Worm (Caenorhabditis elegans): Measurements from ENCODE around the gene C16D2.3.

C16D2.3 gene

DNA sequence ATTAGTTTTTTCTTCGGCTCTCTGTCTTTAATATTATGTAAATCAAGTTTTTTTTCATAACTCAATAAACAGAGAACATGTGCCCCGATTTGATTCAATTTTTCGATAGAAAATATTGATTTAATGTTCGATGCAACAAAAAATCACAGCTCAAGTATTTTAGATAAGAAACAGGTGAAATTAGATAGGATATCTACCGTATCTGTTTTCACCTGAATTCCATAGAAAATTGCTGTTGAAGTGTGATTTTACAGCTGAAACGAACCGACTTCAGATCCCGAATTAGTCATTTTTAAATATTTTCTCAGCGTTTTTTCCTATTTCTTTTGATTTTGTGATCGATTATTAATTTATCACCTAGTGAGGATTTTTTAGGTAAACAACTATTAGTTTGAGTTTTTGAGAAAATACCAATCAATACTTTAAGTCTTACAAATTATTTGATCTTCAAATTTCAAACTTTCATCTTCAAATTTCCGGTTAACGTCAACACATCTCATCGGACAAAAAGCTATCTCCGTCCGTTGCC, 1.3 kb downstream of the C16D2.3 start, which contains the start of gene Y9C2UA.1:
Gene Y9C2UA.1 (plus strand): TSS at position 479 of the 529 bp plus-strand sequence.
- TF ChIP-seq ceh-62 (tag; optimal IDR thresholded peaks at IDR 0.05) (no peak), aha-1 (tag) (peak; percentile 42), lin-15B (tag; optimal IDR thresholded peaks at IDR 0.05) (no peak), ztf-7 (tag; optimal IDR thresholded peaks at IDR 0.05) (no peak)

DNA sequence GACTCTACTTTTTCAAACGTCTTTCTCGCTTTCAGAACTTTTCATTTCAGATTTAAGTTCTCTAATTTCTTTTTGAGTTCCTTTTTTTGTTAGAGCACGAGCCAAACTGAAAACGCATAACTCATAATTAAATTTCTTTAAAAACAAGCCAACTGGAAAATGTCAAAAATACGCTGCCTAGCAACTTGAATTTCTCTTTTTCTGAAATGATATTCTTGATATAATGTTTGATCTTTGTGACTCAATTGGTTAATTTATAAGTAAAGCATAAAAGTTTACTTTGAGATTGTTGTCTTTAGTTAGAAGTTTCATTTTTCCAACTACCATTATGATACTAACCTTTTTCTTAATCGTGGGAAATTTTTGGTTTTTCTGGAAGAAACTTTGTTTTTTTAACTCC, 3.2 kb downstream of the C16D2.3 start:
- TF ChIP-seq hmg-1.1 (GFP tag; IDR thresholded peaks at IDR 0.05), result no peak
- TF ChIP-seq unc-62 (GFP tag; optimal IDR thresholded peaks at IDR 0.05 in 1 of 2), result peak in 1 of 2 experiments; percentile 52
- TF ChIP-seq unc-62 (tag; optimal IDR thresholded peaks at IDR 0.05), result no peak

DNA sequence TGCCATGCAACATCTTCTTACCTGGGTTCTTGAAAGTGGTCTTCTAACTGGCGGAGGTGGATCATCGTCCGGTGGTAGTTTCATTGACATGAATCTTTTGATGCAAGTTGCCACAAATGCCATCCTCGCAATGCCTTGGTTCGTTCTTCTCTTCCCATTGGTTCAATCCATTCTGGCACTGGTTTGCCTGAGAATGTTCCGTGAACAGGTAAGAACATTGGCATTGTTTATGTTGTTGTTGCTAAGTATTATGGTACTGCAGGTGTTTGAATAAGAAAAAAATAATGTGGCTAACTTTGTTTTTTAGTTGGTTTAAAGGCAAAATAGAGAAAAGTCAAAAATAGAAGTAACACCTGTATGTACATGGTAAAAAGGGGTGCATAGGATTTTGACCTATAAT, 5.9 kb downstream of the C16D2.3 start:
- peak in 1 of 2 experiments; percentile 93 for TF ChIP-seq unc-62 (GFP tag; optimal IDR thresholded peaks at IDR 0.05 in 1 of 2)
- TF ChIP-seq unc-62 (tag; optimal IDR thresholded peaks at IDR 0.05), result no peak
- no peak for TF ChIP-seq lsy-2 (tag; optimal IDR thresholded peaks at IDR 0.05)

DNA sequence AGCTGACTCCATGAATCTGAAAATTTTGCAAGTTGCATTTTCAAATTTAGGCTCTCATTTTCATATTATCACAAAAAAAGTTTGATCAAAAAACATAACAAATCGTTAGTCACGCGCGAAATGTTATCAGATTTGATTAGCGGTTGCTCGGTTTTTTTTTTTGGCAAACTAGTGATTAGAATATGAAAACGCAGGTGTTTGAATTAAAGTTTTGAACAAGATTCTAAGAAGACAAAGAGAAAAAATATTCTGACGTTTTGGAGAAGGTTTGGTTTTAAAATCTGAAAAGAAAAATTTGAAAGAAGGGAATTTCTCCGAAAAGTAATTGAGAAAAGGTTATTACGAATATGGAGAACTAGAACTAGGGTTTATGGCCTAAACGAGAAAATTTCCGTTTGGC, 6.5 kb downstream of the C16D2.3 start:
- TF ChIP-seq nhr-6 (tag; optimal IDR thresholded peaks at IDR 0.05) (no peak), lin-38 (GFP tag; IDR thresholded peaks at IDR 0.05) (no peak), lim-7 (GFP tag; IDR thresholded peaks at IDR 0.05) (no peak), jun-1 (tag; optimal IDR thresholded peaks at IDR 0.05) (no peak), lir-3 (tag; optimal IDR thresholded peaks at IDR 0.05) (no peak), lin-13 (GFP tag; optimal IDR thresholded peaks at IDR 0.05) (no peak), gei-8 (GFP tag; optimal IDR thresholded peaks at IDR 0.05) (no peak), cey-2 (tag; optimal IDR thresholded peaks at IDR 0.05; ENCODE audit: borderline replicate concordance, insufficient read depth) (no peak), mdl-1 (tag; optimal IDR thresholded peaks at IDR 0.05) (no peak), R02D3.7 (tag; optimal IDR thresholded peaks at IDR 0.05) (no peak), nhr-11 (tag; optimal IDR thresholded peaks at IDR 0.05) (no peak), mes-2 (tag; optimal IDR thresholded peaks at IDR 0.05; ENCODE audit: poor library complexity, severe bottlenecking) (no peak), nhr-111 (GFP tag; optimal IDR thresholded peaks at IDR 0.05) (no peak)

DNA sequence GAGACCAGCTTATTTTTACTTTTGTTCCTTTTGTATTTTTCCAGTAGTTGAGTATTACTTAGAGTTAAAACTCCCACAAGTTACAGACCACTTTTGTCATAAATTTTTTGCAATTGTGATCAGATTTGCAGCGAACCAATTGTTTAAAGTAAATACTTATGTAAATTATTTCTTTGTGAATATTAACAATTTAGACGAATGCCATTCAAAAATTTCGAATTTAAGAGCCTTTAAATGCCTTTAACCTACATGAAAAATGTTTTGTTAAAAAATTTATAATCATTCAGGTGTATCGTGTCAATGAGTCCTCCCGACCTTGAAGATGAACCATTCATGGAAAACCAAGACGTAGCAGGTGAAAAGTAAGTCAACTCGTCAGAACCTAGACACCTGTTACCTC, 8.1 kb downstream of the C16D2.3 start, which contains the start of gene W07A12.4:
Gene W07A12.4 (plus strand): TSS at position 301 of the 400 bp plus-strand sequence.
- TF ChIP-seq aha-1 (tag) (peak; percentile 41), nhr-76 (tag; optimal IDR thresholded peaks at IDR 0.05) (no peak)

DNA sequence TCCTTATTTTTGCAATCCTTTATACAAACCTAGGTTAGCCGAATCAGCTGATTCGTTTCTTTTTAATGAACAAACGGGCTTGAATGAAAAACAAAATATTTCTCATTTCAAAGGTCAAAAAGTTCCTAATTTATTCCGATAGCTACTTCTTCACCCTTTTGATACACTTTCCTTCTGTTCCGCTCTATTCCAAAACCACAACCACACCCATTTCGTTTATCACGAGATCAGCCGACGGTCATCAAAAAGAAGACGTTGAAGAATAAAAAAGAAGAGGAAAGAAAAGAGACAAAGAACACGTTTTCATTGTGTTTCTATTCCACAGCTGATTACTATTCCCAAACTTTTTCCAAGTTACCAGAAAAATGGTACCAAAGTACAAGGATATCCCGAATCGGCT, 10.2 kb downstream of the C16D2.3 start:
- TF ChIP-seq ZK546.5 (tag; optimal IDR thresholded peaks at IDR 0.05), result no peak
- no peak for TF ChIP-seq nhr-42 (GFP tag; IDR thresholded peaks at IDR 0.05)
- TF ChIP-seq ceh-62 (tag; optimal IDR thresholded peaks at IDR 0.05), result no peak
- TF ChIP-seq nhr-41 (GFP tag; IDR thresholded peaks at IDR 0.05), result no peak
- no peak for TF ChIP-seq lin-39 (tag; optimal IDR thresholded peaks at IDR 0.05)
- TF ChIP-seq skn-1 (tag; optimal IDR thresholded peaks at IDR 0.05), result no peak
- TF ChIP-seq dmd-6 (GFP tag; IDR thresholded peaks at IDR 0.05), result no peak
- no peak for TF ChIP-seq Y105C5A.15 (GFP tag; IDR thresholded peaks at IDR 0.05)
- TF ChIP-seq nhr-237 (tag; optimal IDR thresholded peaks at IDR 0.05), result no peak
- TF ChIP-seq T20F7.1 (GFP tag; optimal IDR thresholded peaks at IDR 0.05), result no peak
- no peak for TF ChIP-seq nhr-102 (tag; optimal IDR thresholded peaks at IDR 0.05)
- no peak for TF ChIP-seq pha-4 (GFP tag; IDR thresholded peaks at IDR 0.05)
- no peak for TF ChIP-seq pha-4 (tag; optimal IDR thresholded peaks at IDR 0.05)
- TF ChIP-seq hif-1 (tag; optimal IDR thresholded peaks at IDR 0.05), result no peak
- TF ChIP-seq ceh-82 (tag; optimal IDR thresholded peaks at IDR 0.05), result no peak
- TF ChIP-seq dve-1 (tag; optimal IDR thresholded peaks at IDR 0.05; ENCODE audit: insufficient read depth), result no peak
- no peak for TF ChIP-seq lsy-2 (tag; optimal IDR thresholded peaks at IDR 0.05)
- TF ChIP-seq F49E8.2 (tag; optimal IDR thresholded peaks at IDR 0.05; ENCODE audit: borderline replicate concordance), result no peak
- TF ChIP-seq nhr-76 (tag; optimal IDR thresholded peaks at IDR 0.05), result no peak
- no peak for TF ChIP-seq fos-1 (tag; optimal IDR thresholded peaks at IDR 0.05)
